Worm (Caenorhabditis elegans) whole organism, L3 larva: ENCODE results near the gene srx-38.
A peak's percentile ranks its signal among the peaks of the same experiment; 100 is the strongest.

Source experiments
- R02D3.7 ChIP-seq: fragments of 150-350 bp; optimal IDR thresholded peaks from 2 replicates; lab custom pipeline; 2014; ENCODE audit warnings: missing biosample characterization, missing genetic modification characterization
- ZK546.5 ChIP-seq: sonication (generic microtip); optimal IDR thresholded peaks from 2 replicates; lab custom pipeline; 2017; ENCODE audit warnings: missing biosample characterization, missing genetic modification characterization
- aly-2 ChIP-seq: fragments of 150-350 bp; optimal IDR thresholded peaks from 2 replicates; lab custom pipeline; 2014; ENCODE audit warnings: missing biosample characterization, missing genetic modification characterization
- ama-1 ChIP-seq: fragments of 150-350 bp; optimal IDR thresholded peaks from 2 replicates; lab custom pipeline; 2018
- ceh-16 ChIP-seq: sonication (generic microtip); optimal IDR thresholded peaks from 2 replicates; lab custom pipeline; 2017; ENCODE audit warnings: missing biosample characterization, missing genetic modification characterization
- ceh-28 ChIP-seq: fragments of 150-350 bp; optimal IDR thresholded peaks from 2 replicates; lab custom pipeline; 2014; ENCODE audit warnings: missing biosample characterization, missing genetic modification reagents, missing genetic modification characterization
- ceh-9 ChIP-seq: sonication (generic microtip); optimal IDR thresholded peaks from 2 replicates; lab custom pipeline; 2018; ENCODE audit warnings: missing biosample characterization, missing genetic modification characterization
- daf-12 ChIP-seq: fragments of 150-350 bp; optimal IDR thresholded peaks from 2 replicates; lab custom pipeline; 2014; ENCODE audit warnings: missing biosample characterization, missing genetic modification reagents, missing genetic modification characterization
- egl-27 ChIP-seq: sonication (generic microtip); optimal IDR thresholded peaks from 4 replicates; lab custom pipeline; 2017; ENCODE audit warnings: missing biosample characterization, missing genetic modification reagents, missing genetic modification characterization
- egl-5 ChIP-seq: fragments of 150-350 bp; optimal IDR thresholded peaks from 2 replicates; lab custom pipeline; 2017; ENCODE audit warnings: missing biosample characterization, missing genetic modification reagents, missing genetic modification characterization, inconsistent platforms
- elt-1 ChIP-seq: fragments of 150-350 bp; optimal IDR thresholded peaks from 2 replicates; lab custom pipeline; 2014; ENCODE audit warnings: missing biosample characterization, missing genetic modification characterization
- elt-2 ChIP-seq: sonication (generic microtip); optimal IDR thresholded peaks from 2 replicates; lab custom pipeline; 2016; ENCODE audit warnings: missing genetic modification reagents, mild to moderate bottlenecking, missing genetic modification characterization, missing compliant biosample characterization
- eor-1 ChIP-seq, 2 experiments: fragments of 150-350 bp; optimal IDR thresholded peaks; 2 replicates each; lab custom pipeline; 2014 to 2018; ENCODE audit warnings: missing biosample characterization in 2 of 2, missing genetic modification characterization in 2 of 2
- fkh-10 ChIP-seq: sonication (generic microtip); optimal IDR thresholded peaks from 2 replicates; lab custom pipeline; 2017; ENCODE audit warnings: missing biosample characterization, missing genetic modification reagents, missing genetic modification characterization
- fkh-2 ChIP-seq: fragments of 150-350 bp; optimal IDR thresholded peaks from 2 replicates; lab custom pipeline; 2014; ENCODE audit warnings: missing biosample characterization, missing genetic modification reagents, missing genetic modification characterization
- fos-1 ChIP-seq: fragments of 150-350 bp; optimal IDR thresholded peaks from 2 replicates; lab custom pipeline; 2014; ENCODE audit warnings: missing biosample characterization, missing genetic modification characterization
- hmg-11 ChIP-seq: sonication (generic microtip); optimal IDR thresholded peaks from 2 replicates; lab custom pipeline; 2016; ENCODE audit warnings: missing genetic modification characterization, missing compliant biosample characterization
- lin-15B ChIP-seq: fragments of 150-350 bp; optimal IDR thresholded peaks from 2 replicates; lab custom pipeline; 2014; ENCODE audit warnings: missing biosample characterization, missing genetic modification characterization
- lin-39 ChIP-seq: fragments of 150-350 bp; optimal IDR thresholded peaks from 2 replicates; lab custom pipeline; 2018; ENCODE audit warnings: missing biosample characterization, missing genetic modification reagents, missing genetic modification characterization
- lsy-12 ChIP-seq: sonication (generic microtip); optimal IDR thresholded peaks from 2 replicates; lab custom pipeline; 2016; ENCODE audit warnings: mild to moderate bottlenecking, missing genetic modification characterization, missing compliant biosample characterization
- mdl-1 ChIP-seq: fragments of 150-350 bp; optimal IDR thresholded peaks from 2 replicates; lab custom pipeline; 2014; ENCODE audit warnings: missing biosample characterization, missing genetic modification characterization
- nfya-1 ChIP-seq: sonication (generic microtip); optimal IDR thresholded peaks from 2 replicates; lab custom pipeline; 2017; ENCODE audit warnings: missing genetic modification characterization, mild to moderate bottlenecking, missing compliant biosample characterization, antibody characterized with exemption, moderate library complexity; ENCODE audit not compliant: insufficient read depth
- nhr-11 ChIP-seq: fragments of 150-350 bp; optimal IDR thresholded peaks from 2 replicates; lab custom pipeline; 2014; ENCODE audit warnings: missing biosample characterization, missing genetic modification characterization
- nhr-237 ChIP-seq: fragments of 150-350 bp; optimal IDR thresholded peaks from 2 replicates; lab custom pipeline; 2014; ENCODE audit warnings: missing biosample characterization, missing genetic modification characterization
- nhr-43 ChIP-seq: sonication (generic microtip); optimal IDR thresholded peaks from 2 replicates; lab custom pipeline; 2016; ENCODE audit warnings: mild to moderate bottlenecking, missing genetic modification characterization, missing compliant biosample characterization; ENCODE audit not compliant: poor library complexity, severe bottlenecking
- nhr-67 ChIP-seq: fragments of 150-350 bp; optimal IDR thresholded peaks from 2 replicates; lab custom pipeline; 2014; ENCODE audit warnings: missing biosample characterization, missing genetic modification characterization
- nhr-76 ChIP-seq: fragments of 150-350 bp; sonication (generic microtip); optimal IDR thresholded peaks from 5 replicates; lab custom pipeline; 2014; ENCODE audit warnings: missing biosample characterization, missing genetic modification characterization
- nhr-77 ChIP-seq: fragments of 150-350 bp; optimal IDR thresholded peaks from 2 replicates; lab custom pipeline; 2014; ENCODE audit warnings: missing biosample characterization, missing genetic modification characterization
- pha-4 ChIP-seq: fragments of 150-350 bp; optimal IDR thresholded peaks from 2 replicates; lab custom pipeline; 2014; ENCODE audit warnings: missing biosample characterization, missing genetic modification reagents, missing genetic modification characterization
- pqm-1 ChIP-seq: fragments of 150-350 bp; optimal IDR thresholded peaks from 2 replicates; lab custom pipeline; 2017; ENCODE audit warnings: missing biosample characterization, missing genetic modification characterization, inconsistent platforms
- sea-2 ChIP-seq: fragments of 150-350 bp; sonication (generic microtip); optimal IDR thresholded peaks from 4 replicates; lab custom pipeline; 2014; ENCODE audit warnings: missing biosample characterization, missing genetic modification reagents, missing genetic modification characterization
- skn-1 ChIP-seq: fragments of 150-350 bp; optimal IDR thresholded peaks from 2 replicates; lab custom pipeline; 2014; ENCODE audit warnings: missing biosample characterization, missing genetic modification characterization
- snpc-4 ChIP-seq: fragments of 150-350 bp; optimal IDR thresholded peaks from 2 replicates; lab custom pipeline; 2014; ENCODE audit warnings: missing biosample characterization, missing genetic modification characterization
- zag-1 ChIP-seq: fragments of 150-350 bp; optimal IDR thresholded peaks from 2 replicates; lab custom pipeline; 2014; ENCODE audit warnings: missing biosample characterization, missing genetic modification characterization
- ztf-11 ChIP-seq: fragments of 150-350 bp; optimal IDR thresholded peaks from 2 replicates; lab custom pipeline; 2014; ENCODE audit warnings: missing biosample characterization, missing genetic modification characterization
- ztf-4 ChIP-seq: fragments of 150-350 bp; optimal IDR thresholded peaks from 2 replicates; lab custom pipeline; 2014; ENCODE audit warnings: missing biosample characterization, missing genetic modification characterization

Gene srx-38

ce11 chrV:5126793-5127192, 28.6 kb downstream of the srx-38 start, which contains the start of gene F14F9.5:
Gene F14F9.5, plus strand, starts transcription at chrV:5127093.
- TF ChIP-seq ztf-11, result no peak
- TF ChIP-seq sea-2, result no peak
- no peak for TF ChIP-seq snpc-4 (tag; lab: Kevin White, UChicago)
- no peak for TF ChIP-seq nhr-11
- TF ChIP-seq nhr-67 (tag; lab: Kevin White, UChicago), result no peak
- no peak for TF ChIP-seq skn-1 (tag; lab: Kevin White, UChicago)
- no peak for TF ChIP-seq ZK546.5 (tag; lab: Kevin White, UChicago)
- no peak for TF ChIP-seq egl-27 (tag; lab: Kevin White, UChicago)
- TF ChIP-seq nhr-76 (tag; lab: Kevin White, UChicago), result no peak
- TF ChIP-seq ceh-16, result no peak
- no peak for TF ChIP-seq ama-1 (lab: Kevin White, UChicago)
- no peak for TF ChIP-seq lin-39 (tag; lab: Kevin White, UChicago)
- no peak for TF ChIP-seq ceh-9
- TF ChIP-seq fos-1 (tag; lab: Kevin White, UChicago), result no peak
- TF ChIP-seq nhr-237 (tag; lab: Kevin White, UChicago), result no peak
- no peak for TF ChIP-seq aly-2
- TF ChIP-seq lin-15B (tag; lab: Kevin White, UChicago), result no peak
- TF ChIP-seq, all 47 proteins: peak for 0

ce11 chrV:5119679-5120078, 35.7 kb downstream of the srx-38 start, which contains the start of gene sid-1:
Gene sid-1, plus strand, starts transcription at chrV:5119970.
- TF ChIP-seq fkh-10 (GFP tag; lab: Kevin White, UChicago) (no peak), skn-1 (tag; lab: Kevin White, UChicago) (no peak), pqm-1 (tag; lab: Kevin White, UChicago) (peak; percentile 23), eor-1 (tag; optimal IDR thresholded peaks at IDR 0.05; lab: Kevin White, UChicago) (no peak), R02D3.7 (no peak), ztf-11 (no peak), daf-12 (no peak), egl-5 (tag; lab: Kevin White, UChicago) (no peak), hmg-11 (tag; lab: Kevin White, UChicago) (no peak), nhr-43 (no peak), nhr-237 (tag; lab: Kevin White, UChicago) (no peak), snpc-4 (tag; lab: Kevin White, UChicago) (no peak), ztf-4 (tag; lab: Kevin White, UChicago) (no peak), aly-2 (no peak), pha-4 (tag; lab: Kevin White, UChicago) (peak; percentile 27), ZK546.5 (tag; lab: Kevin White, UChicago) (no peak), mdl-1 (no peak), elt-2 (tag; lab: Kevin White, UChicago) (peak; percentile 76), nfya-1 (tag; lab: Kevin White, UChicago) (no peak), ceh-28 (no peak), elt-1 (tag; lab: Kevin White, UChicago) (no peak), ama-1 (lab: Kevin White, UChicago) (no peak), nhr-77 (tag; lab: Kevin White, UChicago) (no peak), lsy-12 (tag; lab: Kevin White, UChicago) (no peak), zag-1 (tag; lab: Kevin White, UChicago) (no peak)

- TF ChIP-seq lin-39 (tag; lab: Kevin White, UChicago) (no peak), fkh-2 (tag; lab: Kevin White, UChicago) (no peak), elt-2 (tag; lab: Kevin White, UChicago) (no peak), fos-1 (tag; lab: Kevin White, UChicago) (no peak), ztf-4 (tag; lab: Kevin White, UChicago) (no peak), fkh-10 (GFP tag; lab: Kevin White, UChicago) (no peak), nhr-77 (tag; lab: Kevin White, UChicago) (no peak), zag-1 (tag; lab: Kevin White, UChicago) (no peak)
Observed at ce11 chrV:5119109-5119508, 36.3 kb downstream of the srx-38 start, which contains the start of gene C04F5.9. Gene C04F5.9, minus strand, starts transcription at chrV:5119209.

ce11 chrV:5113654-5114053, 41.8 kb downstream of the srx-38 start, which contains the start of gene C04F5.8:
Gene C04F5.8, minus strand, starts transcription at chrV:5113754.
- TF ChIP-seq pha-4 (tag; lab: Kevin White, UChicago) (no peak), egl-5 (tag; lab: Kevin White, UChicago) (no peak), pqm-1 (tag; lab: Kevin White, UChicago) (no peak), ceh-9 (no peak)
